Worm (Caenorhabditis elegans): Measurements from ENCODE around the gene mrp-1.
A peak's percentile ranks its signal among the peaks of the same experiment; 100 is the strongest.

Gene mrp-1

DNA sequence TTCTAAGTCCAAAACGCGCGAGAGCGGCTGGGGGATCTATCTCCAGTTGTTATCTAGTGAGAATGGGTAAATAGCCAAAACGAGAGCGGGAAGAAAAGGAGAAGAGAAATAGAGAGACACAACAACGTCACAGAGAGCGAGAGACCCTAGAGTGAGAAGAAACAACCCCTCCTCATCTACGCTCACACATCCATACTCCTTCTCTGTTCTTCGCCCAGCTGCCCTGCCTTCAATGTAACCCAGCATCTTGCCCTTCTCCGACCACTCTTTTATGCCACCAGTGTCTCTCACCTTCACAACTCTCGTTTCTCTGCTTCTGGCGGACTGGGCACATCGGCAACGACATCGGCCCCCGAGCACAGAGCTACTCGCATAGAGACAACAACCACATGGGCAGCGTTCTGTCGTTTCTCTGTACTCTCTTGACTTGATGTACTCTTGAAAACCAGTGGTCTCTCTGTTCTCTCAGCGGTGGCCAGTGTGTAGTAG is 5.6 kb upstream of the mrp-1 start (continued):
- TF ChIP-seq sox-4 (tag; optimal IDR thresholded peaks at IDR 0.05) (peak; percentile 55), dpl-1 (GFP tag; optimal IDR thresholded peaks at IDR 0.05) (peak; percentile 24 to 36 (median 28)), nhr-20 (tag; optimal IDR thresholded peaks at IDR 0.05) (peak; percentile 87), pag-3 (tag; optimal IDR thresholded peaks at IDR 0.05; ENCODE audit: borderline replicate concordance, insufficient read depth) (peak; percentile 88), unc-86 (tag; optimal IDR thresholded peaks at IDR 0.05) (peak; percentile 91), unc-62 (GFP tag; optimal IDR thresholded peaks at IDR 0.05) (no peak), egl-13 (tag; optimal IDR thresholded peaks at IDR 0.05) (peak; percentile 85), vab-15 (tag; optimal IDR thresholded peaks at IDR 0.05) (no peak), lin-13 (GFP tag; optimal IDR thresholded peaks at IDR 0.05) (peak; percentile 71), swsn-7 (tag; optimal IDR thresholded peaks at IDR 0.05) (peak; percentile 90), isw-1 (GFP tag; IDR thresholded peaks at IDR 0.05) (peak; percentile 68), lin-15B (tag; optimal IDR thresholded peaks at IDR 0.05) (no peak), nhr-85 (tag) (peak; percentile 69), nhr-47 (tag; optimal IDR thresholded peaks at IDR 0.05) (peak; percentile 86), ztf-4 (tag; optimal IDR thresholded peaks at IDR 0.05) (peak; percentile 68), fos-1 (tag; optimal IDR thresholded peaks at IDR 0.05) (peak; percentile 70), ztf-11 (tag; optimal IDR thresholded peaks at IDR 0.05) (peak in 1 of 2 experiments; percentile 78), C16A3.4 (tag; optimal IDR thresholded peaks at IDR 0.05) (peak; percentile 88), snu-23 (GFP tag; optimal IDR thresholded peaks at IDR 0.05) (peak; percentile 89), nhr-237 (tag; optimal IDR thresholded peaks at IDR 0.05) (peak; percentile 77), hlh-17 (GFP tag; optimal IDR thresholded peaks at IDR 0.05; ENCODE audit: borderline replicate concordance) (no peak), mef-2 (tag; optimal IDR thresholded peaks at IDR 0.05) (peak; percentile 45), tlp-1 (tag; optimal IDR thresholded peaks at IDR 0.05) (no peak), hlh-4 (tag; optimal IDR thresholded peaks at IDR 0.05) (no peak), egl-27 (tag; optimal IDR thresholded peaks at IDR 0.05) (peak; percentile 45 to 81), unc-30 (tag; optimal IDR thresholded peaks at IDR 0.05) (no peak), mep-1 (tag; optimal IDR thresholded peaks at IDR 0.05) (peak; percentile 65), C34B4.2 (tag; optimal IDR thresholded peaks at IDR 0.05) (no peak), rnt-1 (tag; optimal IDR thresholded peaks at IDR 0.05) (peak; percentile 69), F16B12.6 (tag; optimal IDR thresholded peaks at IDR 0.05) (no peak), grh-1 (GFP tag; IDR thresholded peaks at IDR 0.05) (0 out of 2 replicates have a peak, but pooled peaks have one; percentile 21), elt-3 (tag; optimal IDR thresholded peaks at IDR 0.05) (peak in 1 of 6 experiments; percentile 45), fkh-10 (GFP tag; optimal IDR thresholded peaks at IDR 0.05) (peak; percentile 86), unc-130 (tag; optimal IDR thresholded peaks at IDR 0.05) (peak; percentile 38), efl-3 (GFP tag; optimal IDR thresholded peaks at IDR 0.05) (no peak), pax-3 (tag; optimal IDR thresholded peaks at IDR 0.05) (peak; percentile 49), mab-9 (GFP tag; IDR thresholded peaks at IDR 0.05) (0 out of 2 replicates have a peak, but pooled peaks have one; percentile 6), blmp-1 (tag; optimal IDR thresholded peaks at IDR 0.05) (peak; percentile 52), mdl-1 (tag; optimal IDR thresholded peaks at IDR 0.05) (peak; percentile 80 to 97), sup-37 (GFP tag; optimal IDR thresholded peaks at IDR 0.05) (no peak), xbp-1 (tag; optimal IDR thresholded peaks at IDR 0.05) (peak; percentile 77), nhr-77 (tag; optimal IDR thresholded peaks at IDR 0.05) (peak; percentile 80), aly-2 (tag; optimal IDR thresholded peaks at IDR 0.05) (peak; percentile 44), nhr-19 (GFP tag; conservative IDR thresholded peaks at IDR 0.05) (no peak; the same call in 1 of the 2 replicates), nhr-84 (tag; optimal IDR thresholded peaks at IDR 0.05) (no peak), dsc-1 (tag; optimal IDR thresholded peaks at IDR 0.05) (peak; percentile 79), ceh-88 (GFP tag; IDR thresholded peaks at IDR 0.05) (no peak), fkh-4 (tag; optimal IDR thresholded peaks at IDR 0.05; ENCODE audit: borderline replicate concordance) (no peak), ceh-8 (GFP tag; optimal IDR thresholded peaks at IDR 0.05) (peak; percentile 16), ets-5 (GFP tag; IDR thresholded peaks at IDR 0.05) (no peak), pqm-1 (tag; optimal IDR thresholded peaks at IDR 0.05) (no peak), elt-2 (tag; optimal IDR thresholded peaks at IDR 0.05) (peak; percentile 37)

Data from whole organism, L1 larva.